Fruit fly (Drosophila melanogaster) S2 (cell line): ENCODE measurements around the gene asf1.

Source experiments
- CG8478 ChIP-seq: fragments of >200 bp; optimal IDR thresholded peaks from 2 replicates; lab custom pipeline; 2018
- CTCF ChIP-seq, 2 experiments: fragments of >200 bp; optimal IDR thresholded peaks; 2 replicates each; lab custom pipeline; 2018

- TF ChIP-seq CTCF (optimal IDR thresholded peaks at IDR 0.05; lab: Kevin White, UChicago) (no peak), CG8478 (lab: Kevin White, UChicago) (no peak)
Measured at dm6 chr3L:19569407-19569806, 49.3 kb upstream of the asf1 start.
